Worm (Caenorhabditis elegans): ENCODE measurements around the gene C27D6.1.

ce11 chrII:5136296-5136767 is 36.2 kb upstream of the C27D6.1 start, which contains the start of gene F58A6.2:
- TF ChIP-seq nhr-237 (tag; optimal IDR thresholded peaks at IDR 0.05) (no peak), ama-1 (optimal IDR thresholded peaks at IDR 0.05) (no peak), ceh-82 (tag; optimal IDR thresholded peaks at IDR 0.05) (no peak)

Measured in whole organism, L1 larva.